Fruit fly (Drosophila melanogaster) whole organism, embryonic: ENCODE results near the gene g.
A peak's percentile ranks its signal among the peaks of the same experiment; 100 is the strongest.

Experiments used
- ATbp ChIP-seq: fragments of 200-800 bp; sonication (Bioruptor generic); optimal IDR thresholded peaks from 2 replicates; lab custom pipeline; 2017; ENCODE audit warnings: missing biosample characterization, mild to moderate bottlenecking, missing genetic modification characterization, missing genetic modification reagents
- BEAF-32 ChIP-seq: fragments of 200-800 bp; sonication (Bioruptor generic); optimal IDR thresholded peaks from 3 replicates; lab custom pipeline; 2017; ENCODE audit warnings: missing biosample characterization, missing genetic modification characterization, mild to moderate bottlenecking, moderate library complexity, missing genetic modification reagents
- Blimp-1 ChIP-seq: fragments of 200-800 bp; sonication (Bioruptor generic); optimal IDR thresholded peaks from 3 replicates; lab custom pipeline; 2018; ENCODE audit warnings: missing biosample characterization, missing genetic modification characterization, mild to moderate bottlenecking, moderate library complexity, missing genetic modification reagents
- CG10209 ChIP-seq: fragments of 200-800 bp; sonication (Bioruptor generic); optimal IDR thresholded peaks from 3 replicates; lab custom pipeline; 2017; ENCODE audit warnings: missing biosample characterization, mild to moderate bottlenecking, missing genetic modification characterization, missing genetic modification reagents
- CG11723 ChIP-seq: fragments of 200-800 bp; sonication (Bioruptor generic); optimal IDR thresholded peaks from 2 replicates; lab custom pipeline; 2017; ENCODE audit warnings: missing biosample characterization, mild to moderate bottlenecking, missing genetic modification characterization
- CG13287 ChIP-seq: fragments of 200-800 bp; sonication (Bioruptor generic); IDR thresholded peaks from 2 replicates; pipeline ENCODE4 v1.3.6; 2022; ENCODE audit warnings: missing biosample characterization, missing genetic modification characterization; ENCODE audit not compliant: partially characterized antibody
- CG13775 ChIP-seq: fragments of 200-800 bp; sonication (Bioruptor generic); optimal IDR thresholded peaks from 3 replicates; lab custom pipeline; 2017; ENCODE audit warnings: missing biosample characterization, mild to moderate bottlenecking, missing genetic modification characterization
- CG15479 ChIP-seq: fragments of 200-800 bp; sonication (Bioruptor generic); optimal IDR thresholded peaks from 3 replicates; lab custom pipeline; 2019; ENCODE audit warnings: missing biosample characterization, mild to moderate bottlenecking, missing genetic modification characterization, moderate library complexity
- CG15696 ChIP-seq: fragments of 200-800 bp; sonication (Bioruptor generic); optimal IDR thresholded peaks from 2 replicates; lab custom pipeline; 2019; ENCODE audit warnings: missing biosample characterization, mild to moderate bottlenecking, missing genetic modification characterization, moderate library complexity
- CG1647 ChIP-seq: fragments of 200-800 bp; sonication (Bioruptor generic); optimal IDR thresholded peaks from 3 replicates; lab custom pipeline; 2016; ENCODE audit warnings: missing biosample characterization, missing genetic modification characterization
- CG17802 ChIP-seq: fragments of 200-800 bp; sonication (Bioruptor generic); optimal IDR thresholded peaks from 2 replicates; lab custom pipeline; 2018; ENCODE audit warnings: missing biosample characterization, mild to moderate bottlenecking, missing genetic modification characterization, moderate library complexity
- CG2120 ChIP-seq: fragments of 200-800 bp; sonication (Bioruptor generic); optimal IDR thresholded peaks from 3 replicates; lab custom pipeline; 2016; ENCODE audit warnings: missing biosample characterization, missing genetic modification characterization
- CG2678 ChIP-seq: fragments of 200-800 bp; sonication (Bioruptor generic); optimal IDR thresholded peaks from 3 replicates; lab custom pipeline; 2019; ENCODE audit warnings: missing biosample characterization, mild to moderate bottlenecking, missing genetic modification characterization, moderate library complexity
- CG33213 ChIP-seq: fragments of 200-800 bp; sonication (Bioruptor generic); optimal IDR thresholded peaks from 3 replicates; lab custom pipeline; 2016; ENCODE audit warnings: missing biosample characterization, missing genetic modification characterization
- CG4617 ChIP-seq: fragments of 200-800 bp; sonication (Bioruptor generic); optimal IDR thresholded peaks from 3 replicates; lab custom pipeline; 2016; ENCODE audit warnings: missing biosample characterization, missing genetic modification characterization, borderline replicate concordance
- CG6791 ChIP-seq: fragments of 200-800 bp; sonication (Bioruptor generic); IDR thresholded peaks from 3 replicates; pipeline ENCODE4 v1.3.6; 2022; ENCODE audit warnings: missing biosample characterization, missing genetic modification characterization; ENCODE audit not compliant: partially characterized antibody
- CG8765 ChIP-seq: fragments of 200-800 bp; sonication (Bioruptor generic); IDR thresholded peaks from 2 replicates; pipeline ENCODE4 v1.3.6; 2022; ENCODE audit warnings: missing biosample characterization, missing genetic modification characterization
- Dad ChIP-seq: fragments of 200-800 bp; sonication (Bioruptor generic); optimal IDR thresholded peaks from 3 replicates; lab custom pipeline; 2016; ENCODE audit warnings: missing biosample characterization, missing genetic modification characterization
- Dbx ChIP-seq: fragments of 200-800 bp; sonication (Bioruptor generic); IDR thresholded peaks from 3 replicates; pipeline ENCODE4 v1.3.6; 2022; ENCODE audit warnings: missing biosample characterization, missing genetic modification characterization
- Dfd ChIP-seq, 2 experiments: fragments of >200 bp; optimal IDR thresholded peaks; 2 replicates each; lab custom pipeline; 2017; ENCODE audit warnings: missing biosample characterization in 2 of 2, missing genetic modification characterization in 2 of 2
- Drgx ChIP-seq: fragments of 200-800 bp; sonication (Bioruptor generic); IDR thresholded peaks from 2 replicates; pipeline ENCODE4 v1.3.6; 2022; ENCODE audit warnings: missing biosample characterization, missing genetic modification characterization
- Fer1 ChIP-seq: fragments of 200-800 bp; sonication (Bioruptor generic); optimal IDR thresholded peaks from 2 replicates; lab custom pipeline; 2017; ENCODE audit warnings: missing biosample characterization, mild to moderate bottlenecking, missing genetic modification characterization
- Hmx ChIP-seq: fragments of 200-800 bp; sonication (Bioruptor generic); optimal IDR thresholded peaks from 2 replicates; lab custom pipeline; 2016; ENCODE audit warnings: missing biosample characterization, missing genetic modification characterization
- Jarid2 ChIP-seq: fragments of 200-800 bp; sonication (Bioruptor generic); optimal IDR thresholded peaks from 3 replicates; lab custom pipeline; 2017; ENCODE audit warnings: mild to moderate bottlenecking, missing biosample characterization, missing genetic modification reagents, missing genetic modification characterization
- Side ChIP-seq: fragments of 200-800 bp; sonication (Bioruptor generic); optimal IDR thresholded peaks from 2 replicates; lab custom pipeline; 2016; ENCODE audit warnings: missing biosample characterization, missing genetic modification characterization
- YL-1 ChIP-seq: fragments of 200-800 bp; sonication (Bioruptor generic); optimal IDR thresholded peaks from 3 replicates; lab custom pipeline; 2017; ENCODE audit warnings: missing biosample characterization, mild to moderate bottlenecking, missing genetic modification characterization
- chif ChIP-seq, 2 experiments: fragments of 200-800 bp; sonication (Bioruptor generic); optimal IDR thresholded peaks; 3 replicates each; lab custom pipeline; 2016; ENCODE audit warnings: missing biosample characterization in 2 of 2, missing genetic modification characterization in 2 of 2
- croc ChIP-seq: fragments of 200-800 bp; sonication (Bioruptor generic); conservative IDR thresholded peaks from 3 replicates; pipeline ENCODE4 v1.3.6; 2022; ENCODE audit warnings: missing biosample characterization, missing genetic modification characterization
- crol ChIP-seq: fragments of 200-800 bp; sonication (Bioruptor generic); IDR thresholded peaks from 2 replicates; pipeline ENCODE4 v1.3.6; 2022; ENCODE audit warnings: missing biosample characterization, missing genetic modification characterization
- da ChIP-seq: fragments of 200-800 bp; sonication (Bioruptor generic); optimal IDR thresholded peaks from 2 replicates; lab custom pipeline; 2016; ENCODE audit warnings: missing biosample characterization, missing genetic modification characterization
- danr ChIP-seq: fragments of 200-800 bp; sonication (Bioruptor generic); IDR thresholded peaks from 2 replicates; pipeline ENCODE4 v1.3.6; 2022; ENCODE audit warnings: missing biosample characterization, missing genetic modification characterization
- dmrt11E ChIP-seq: fragments of 200-800 bp; sonication (Bioruptor generic); optimal IDR thresholded peaks from 3 replicates; lab custom pipeline; 2018; ENCODE audit warnings: missing biosample characterization, mild to moderate bottlenecking, missing genetic modification characterization, moderate library complexity
- gfzf ChIP-seq: fragments of 200-800 bp; sonication (Bioruptor generic); optimal IDR thresholded peaks from 2 replicates; lab custom pipeline; 2016; ENCODE audit warnings: missing biosample characterization, mild to moderate bottlenecking, missing genetic modification characterization, moderate library complexity
- grau ChIP-seq: fragments of 200-800 bp; optimal IDR thresholded peaks from 3 replicates; lab custom pipeline; 2019; ENCODE audit warnings: missing biosample characterization, mild to moderate bottlenecking, missing genetic modification characterization, moderate library complexity
- jumu ChIP-seq: fragments of 200-800 bp; sonication (Bioruptor generic); optimal IDR thresholded peaks from 3 replicates; lab custom pipeline; 2016; ENCODE audit warnings: missing biosample characterization, missing genetic modification characterization
- kay ChIP-seq: fragments of 200-800 bp; sonication (Bioruptor generic); optimal IDR thresholded peaks from 2 replicates; lab custom pipeline; 2016; ENCODE audit warnings: missing biosample characterization, missing genetic modification characterization
- p53 ChIP-seq: fragments of 200-800 bp; sonication (Bioruptor generic); optimal IDR thresholded peaks from 2 replicates; lab custom pipeline; 2016; ENCODE audit warnings: missing biosample characterization, missing genetic modification characterization
- pros ChIP-seq: fragments of 200-800 bp; sonication (Bioruptor generic); optimal IDR thresholded peaks from 3 replicates; lab custom pipeline; 2019; ENCODE audit warnings: missing biosample characterization, mild to moderate bottlenecking, missing genetic modification characterization, moderate library complexity
- pum ChIP-seq: fragments of 200-800 bp; sonication (Bioruptor generic); optimal IDR thresholded peaks from 2 replicates; lab custom pipeline; 2016; ENCODE audit warnings: missing biosample characterization, missing genetic modification characterization
- sna ChIP-seq: fragments of 200-800 bp; sonication (Bioruptor generic); IDR thresholded peaks from 2 replicates; pipeline ENCODE4 v1.3.6; 2022; ENCODE audit warnings: missing biosample characterization, missing genetic modification characterization; ENCODE audit not compliant: partially characterized antibody
- trem ChIP-seq: fragments of 200-800 bp; optimal IDR thresholded peaks from 3 replicates; lab custom pipeline; 2019; ENCODE audit warnings: missing biosample characterization, mild to moderate bottlenecking, missing genetic modification characterization, moderate library complexity
- twi ChIP-seq: fragments of 200-800 bp; optimal IDR thresholded peaks from 2 replicates; lab custom pipeline; 2019; ENCODE audit warnings: missing biosample characterization, mild to moderate bottlenecking, missing genetic modification characterization, moderate library complexity
- zen ChIP-seq: fragments of 200-800 bp; sonication (Bioruptor generic); optimal IDR thresholded peaks from 3 replicates; lab custom pipeline; 2018; ENCODE audit warnings: missing biosample characterization, mild to moderate bottlenecking, missing genetic modification characterization, moderate library complexity

g gene

dm6 chrX:13781739-13782502, 45.8 kb upstream of the g start, which contains the start of the genes CtsB and amrt (continued):
- TF ChIP-seq dmrt11E (tag; lab: Kevin White, UChicago) (peak; percentile 28), Dad (GFP tag; lab: Kevin White, UChicago) (peak; percentile 39), pum (GFP tag; lab: Kevin White, UChicago) (peak; percentile 55), Blimp-1 (GFP tag; lab: Kevin White, UChicago) (no peak), Hmx (no peak), Dbx (GFP tag; lab: Robert Waterston, UW) (0 out of 3 replicates have a peak, but pooled peaks have one; percentile 48), CG2120 (GFP tag; lab: Kevin White, UChicago) (peak; percentile 68), CG15696 (tag; lab: Kevin White, UChicago) (peak; percentile 49), croc (GFP tag; lab: Robert Waterston, UW) (no peak), CG11723 (GFP tag; lab: Kevin White, UChicago) (peak; percentile 12), chif (GFP tag; optimal IDR thresholded peaks at IDR 0.05; lab: Kevin White, UChicago) (peak; percentile 23 to 33), CG17802 (tag; lab: Kevin White, UChicago) (peak; percentile 13), CG15479 (GFP tag; lab: Kevin White, UChicago) (no peak), Drgx (GFP tag; lab: Robert Waterston, UW) (peak; percentile 62), YL-1 (GFP tag; lab: Kevin White, UChicago) (peak; percentile 51), Dfd (GFP tag; optimal IDR thresholded peaks at IDR 0.05; lab: Kevin White, UChicago) (no peak), CG10209 (GFP tag; lab: Kevin White, UChicago) (peak; percentile 48), CG6791 (peak; percentile 65; the same call in 2 of the 3 replicates), da (GFP tag; lab: Kevin White, UChicago) (no peak), zen (peak; percentile 40), twi (tag; lab: Kevin White, UChicago) (peak; percentile 34), Side (GFP tag; lab: Kevin White, UChicago) (peak; percentile 51), ATbp (no peak), kay (peak; percentile 28), CG8765 (GFP tag; lab: Robert Waterston, UW) (no peak), trem (peak; percentile 44), Jarid2 (GFP tag; lab: Kevin White, UChicago) (peak; percentile 37), grau (tag; lab: Kevin White, UChicago) (peak; percentile 50), danr (GFP tag; lab: Robert Waterston, UW) (no peak), pros (no peak), BEAF-32 (peak; percentile 93), CG2678 (tag; lab: Kevin White, UChicago) (peak; percentile 60), crol (GFP tag; lab: Robert Waterston, UW) (no peak), CG1647 (GFP tag; lab: Kevin White, UChicago) (peak; percentile 20), gfzf (GFP tag; lab: Kevin White, UChicago) (peak; percentile 28), jumu (GFP tag; lab: Kevin White, UChicago) (peak; percentile 54), p53 (GFP tag; lab: Kevin White, UChicago) (peak; percentile 34), CG13775 (peak; percentile 68), Fer1 (GFP tag; lab: Kevin White, UChicago) (peak; percentile 60), sna (GFP tag; lab: Robert Waterston, UW) (peak; percentile 76), CG13287 (peak; percentile 84), CG33213 (GFP tag; lab: Kevin White, UChicago) (peak; percentile 21), CG4617 (GFP tag; lab: Kevin White, UChicago) (peak; percentile 55)
